Worm (Caenorhabditis elegans): ENCODE measurements around the gene T04C12.11.

The T04C12.11 gene

ce11 chrV:11033241-11033640, 26.8 kb downstream of the T04C12.11 start:
- no peak for TF ChIP-seq T20F7.1 (GFP tag; optimal IDR thresholded peaks at IDR 0.05)
- no peak for TF ChIP-seq gei-8 (GFP tag; optimal IDR thresholded peaks at IDR 0.05)
- no peak for TF ChIP-seq vab-7 (GFP tag; IDR thresholded peaks at IDR 0.05)
- peak; percentile 72 for TF ChIP-seq aha-1 (tag)
- TF ChIP-seq daf-16 (GFP tag; optimal IDR thresholded peaks at IDR 0.05) = no peak
- TF ChIP-seq daf-16 (tag; optimal IDR thresholded peaks at IDR 0.05) = no peak
- no peak for TF ChIP-seq zfp-2 (tag; optimal IDR thresholded peaks at IDR 0.05)
- TF ChIP-seq lin-29 (GFP tag; IDR thresholded peaks at IDR 0.05) = no peak
- peak; percentile 11 for TF ChIP-seq fkh-10 (GFP tag; optimal IDR thresholded peaks at IDR 0.05)
- TF ChIP-seq F26F4.8 (GFP tag; conservative IDR thresholded peaks at IDR 0.05) = no peak

DNA sequence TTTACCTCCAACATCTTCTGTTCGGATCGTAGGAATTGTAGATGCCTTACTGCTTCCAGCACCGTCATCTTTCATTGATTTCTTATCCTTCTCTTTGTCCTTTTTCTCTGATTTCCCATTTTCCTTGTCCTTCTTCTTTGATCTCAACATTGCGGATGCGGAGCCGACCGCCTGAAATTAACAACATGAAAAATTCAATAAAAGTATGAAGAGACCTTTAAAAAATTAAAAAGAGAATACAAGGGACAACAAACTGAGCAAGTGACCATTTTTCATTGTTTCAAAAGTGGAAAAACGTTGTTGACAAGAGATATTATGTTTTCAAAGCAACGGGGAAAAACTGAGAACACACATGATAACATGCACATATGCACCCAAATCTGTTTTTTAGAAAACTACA, 29.4 kb downstream of the T04C12.11 start:
- TF ChIP-seq hmg-1.1 (GFP tag; IDR thresholded peaks at IDR 0.05) (no peak), unc-62 (GFP tag; optimal IDR thresholded peaks at IDR 0.05 in 1 of 2) (peak in 1 of 2 experiments; percentile 93), unc-62 (tag; optimal IDR thresholded peaks at IDR 0.05) (no peak)

DNA sequence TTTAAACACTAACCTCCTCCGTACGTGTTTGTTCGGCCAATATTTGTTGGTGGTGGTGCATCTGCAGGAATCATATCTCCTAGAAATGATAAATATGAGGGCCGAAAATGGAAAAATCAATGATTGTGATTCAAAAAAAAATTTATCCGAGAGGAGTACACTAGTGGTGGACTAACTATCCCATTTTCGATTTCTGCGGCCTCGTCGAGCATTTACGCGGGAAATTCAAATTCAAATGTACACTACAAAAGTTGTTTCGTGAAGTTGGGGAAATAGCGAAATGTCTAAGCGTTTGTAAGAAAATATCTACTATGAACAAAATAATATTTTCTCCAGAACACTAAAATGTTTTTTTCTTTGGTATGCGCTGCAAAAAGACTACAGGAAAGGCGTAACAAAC, 30.8 kb downstream of the T04C12.11 start:
- TF ChIP-seq mep-1 (tag; optimal IDR thresholded peaks at IDR 0.05) = peak; percentile 24
- no peak for TF ChIP-seq arid-1 (GFP tag; conservative IDR thresholded peaks at IDR 0.05)
- TF ChIP-seq nhr-6 (tag; optimal IDR thresholded peaks at IDR 0.05) = peak; percentile 46
- no peak for TF ChIP-seq Y75B8A.6 (GFP tag; IDR thresholded peaks at IDR 0.05)
- TF ChIP-seq php-3 (GFP tag; IDR thresholded peaks at IDR 0.05) = no peak
- no peak for TF ChIP-seq ceh-82 (tag; optimal IDR thresholded peaks at IDR 0.05)
- TF ChIP-seq snpc-4 (tag; optimal IDR thresholded peaks at IDR 0.05) = no peak
- TF ChIP-seq madf-5 (GFP tag; IDR thresholded peaks at IDR 0.05) = no peak
- no peak for TF ChIP-seq ceh-32 (tag; optimal IDR thresholded peaks at IDR 0.05; ENCODE audit: poor library complexity)
- TF ChIP-seq unc-130 (GFP tag; optimal IDR thresholded peaks at IDR 0.05) = peak; percentile 88
- no peak for TF ChIP-seq ztf-11 (tag; optimal IDR thresholded peaks at IDR 0.05)
- no peak for TF ChIP-seq F10B5.3 (tag; optimal IDR thresholded peaks at IDR 0.05)
- TF ChIP-seq mxl-3 (GFP tag; optimal IDR thresholded peaks at IDR 0.05) = peak; percentile 6
- TF ChIP-seq ceh-20 (GFP tag; IDR thresholded peaks at IDR 0.05) = no peak
- no peak for TF ChIP-seq Y48G9A.11 (GFP tag; IDR thresholded peaks at IDR 0.05)
- TF ChIP-seq F49E8.2 (tag; optimal IDR thresholded peaks at IDR 0.05; ENCODE audit: borderline replicate concordance) = peak; percentile 27
- no peak for TF ChIP-seq tag-97 (GFP tag; IDR thresholded peaks at IDR 0.05)
- TF ChIP-seq zfp-2 (tag; optimal IDR thresholded peaks at IDR 0.05) = no peak
- peak; percentile 68 for TF ChIP-seq duxl-1 (tag; optimal IDR thresholded peaks at IDR 0.05; ENCODE audit: poor library complexity)
- no peak for TF ChIP-seq gei-8 (GFP tag; optimal IDR thresholded peaks at IDR 0.05)
- TF ChIP-seq Y5F2A.4 (GFP tag; optimal IDR thresholded peaks at IDR 0.05) = no peak
- TF ChIP-seq fos-1 (tag; optimal IDR thresholded peaks at IDR 0.05) = no peak
- TF ChIP-seq ZK337.2 (GFP tag; IDR thresholded peaks at IDR 0.05) = 0 out of 2 replicates have a peak, but pooled peaks have one; percentile 53
- TF ChIP-seq lir-3 (tag; optimal IDR thresholded peaks at IDR 0.05) = no peak
- TF ChIP-seq cey-2 (tag; optimal IDR thresholded peaks at IDR 0.05; ENCODE audit: borderline replicate concordance, insufficient read depth) = no peak
- no peak for TF ChIP-seq mxl-2 (GFP tag; conservative IDR thresholded peaks at IDR 0.05)
- TF ChIP-seq ztf-7 (tag; optimal IDR thresholded peaks at IDR 0.05) = no peak
- TF ChIP-seq rbr-2 (tag; optimal IDR thresholded peaks at IDR 0.05) = peak; percentile 39
- no peak for TF ChIP-seq Y105C5A.15 (GFP tag; IDR thresholded peaks at IDR 0.05)
- no peak for TF ChIP-seq vab-7 (GFP tag; IDR thresholded peaks at IDR 0.05)
- no peak for TF ChIP-seq set-16 (GFP tag; IDR thresholded peaks at IDR 0.05)
- no peak; the same call in 1 of the 2 replicates for TF ChIP-seq dmd-6 (GFP tag; IDR thresholded peaks at IDR 0.05)
- no peak for TF ChIP-seq ceh-44 (GFP tag; IDR thresholded peaks at IDR 0.05)
- no peak for TF ChIP-seq ZK546.5 (tag; optimal IDR thresholded peaks at IDR 0.05)
- TF ChIP-seq daf-19 (GFP tag; conservative IDR thresholded peaks at IDR 0.05) = no peak
- no peak for TF ChIP-seq saeg-2 (GFP tag; IDR thresholded peaks at IDR 0.05)
- 0 out of 2 replicates have a peak, but pooled peaks have one; percentile 17 for TF ChIP-seq madf-9 (GFP tag; conservative IDR thresholded peaks at IDR 0.05)
- TF ChIP-seq hif-1 (tag; optimal IDR thresholded peaks at IDR 0.05) = peak in 1 of 2 experiments; percentile 82
- TF ChIP-seq nhr-28 (tag; optimal IDR thresholded peaks at IDR 0.05) = peak; percentile 33

Measured in whole organism, L4 larva.